Fruit fly (Drosophila melanogaster): ENCODE measurements around the gene MFS3.

MFS3 gene

dm6 chr2L:1143286-1143685 is 285 bp downstream of the MFS3 start:
- no peak for TF ChIP-seq CG15011 (GFP tag; optimal IDR thresholded peaks at IDR 0.05)
- no peak for TF ChIP-seq CG17568 (GFP tag; optimal IDR thresholded peaks at IDR 0.05)
- TF ChIP-seq CG17359 (tag; optimal IDR thresholded peaks at IDR 0.05), result no peak
- TF ChIP-seq CG13894 (tag; optimal IDR thresholded peaks at IDR 0.05), result peak; percentile 44
- no peak for TF ChIP-seq CG32532 (GFP tag; IDR thresholded peaks at IDR 0.05)
- peak; percentile 17 for TF ChIP-seq Ets65A (GFP tag)
- TF ChIP-seq scrt (GFP tag; optimal IDR thresholded peaks at IDR 0.05), result peak; percentile 58
- no peak for TF ChIP-seq CG17328 (GFP tag; IDR thresholded peaks at IDR 0.05)
- peak; percentile 75 for TF ChIP-seq kah (GFP tag; optimal IDR thresholded peaks at IDR 0.05)
- TF ChIP-seq CG14965 (GFP tag; optimal IDR thresholded peaks at IDR 0.05; ENCODE audit: borderline replicate concordance), result no peak
- no peak for TF ChIP-seq lmd (GFP tag; IDR thresholded peaks at IDR 0.05)
- TF ChIP-seq CG9932 (GFP tag; IDR thresholded peaks at IDR 0.05), result no peak
- no peak for TF ChIP-seq CG30403 (GFP tag; optimal IDR thresholded peaks at IDR 0.05)
- no peak for TF ChIP-seq MBD-R2 (GFP tag; IDR thresholded peaks at IDR 0.05)
- TF ChIP-seq D19A (tag; optimal IDR thresholded peaks at IDR 0.05), result peak; percentile 43
- TF ChIP-seq CG42726 (GFP tag; IDR thresholded peaks at IDR 0.05; ENCODE audit: partially characterized antibody), result 0 out of 2 replicates have a peak, but pooled peaks have one; percentile 3
- peak; percentile 87 for TF ChIP-seq ERR (GFP tag; optimal IDR thresholded peaks at IDR 0.05)
- TF ChIP-seq Abd-B (GFP tag; optimal IDR thresholded peaks at IDR 0.05), result no peak
- TF ChIP-seq NFAT (GFP tag; IDR thresholded peaks at IDR 0.05), result no peak
- TF ChIP-seq MESR4 (GFP tag; optimal IDR thresholded peaks at IDR 0.05), result no peak

- TF ChIP-seq Dll (GFP tag; IDR thresholded peaks at IDR 0.05; ENCODE audit: partially characterized antibody) (no peak), gro (GFP tag; optimal IDR thresholded peaks at IDR 0.05) (peak; percentile 38), CG11093 (GFP tag; IDR thresholded peaks at IDR 0.05) (no peak), CG18764 (GFP tag; optimal IDR thresholded peaks at IDR 0.05) (no peak), trem (tag; optimal IDR thresholded peaks at IDR 0.05) (peak; percentile 24), sens (GFP tag) (peak; percentile 93), yki (optimal IDR thresholded peaks at IDR 0.05) (no peak), bsh (GFP tag; optimal IDR thresholded peaks at IDR 0.05) (peak; percentile 7 to 71), Nf-YC (tag; optimal IDR thresholded peaks at IDR 0.05) (no peak), CG1603 (tag; optimal IDR thresholded peaks at IDR 0.05) (peak; percentile 78), wor (GFP tag; IDR thresholded peaks at IDR 0.05) (no peak), Ada2b (GFP tag; IDR thresholded peaks at IDR 0.05) (0 out of 2 replicates have a peak, but pooled peaks have one; percentile 38), schlank (tag; optimal IDR thresholded peaks at IDR 0.05) (peak; percentile 16), Neu2 (GFP tag; optimal IDR thresholded peaks at IDR 0.05; ENCODE audit: borderline replicate concordance) (no peak), ash1 (GFP tag; optimal IDR thresholded peaks at IDR 0.05) (no peak), Sin3A (optimal IDR thresholded peaks at IDR 0.05) (no peak), Hr39 (optimal IDR thresholded peaks at IDR 0.05) (no peak), dmrt11E (tag; optimal IDR thresholded peaks at IDR 0.05) (peak; percentile 47), Oli (tag; optimal IDR thresholded peaks at IDR 0.05) (peak; percentile 68), Sry-β (GFP tag; optimal IDR thresholded peaks at IDR 0.05) (no peak), twi (tag; optimal IDR thresholded peaks at IDR 0.05) (peak; percentile 9), CG34376 (GFP tag; optimal IDR thresholded peaks at IDR 0.05) (no peak), CG6765 (GFP tag; optimal IDR thresholded peaks at IDR 0.05) (no peak), croc (GFP tag; conservative IDR thresholded peaks at IDR 0.05) (peak; percentile 21; the same call in 2 of the 3 replicates), Optix (GFP tag; IDR thresholded peaks at IDR 0.05) (0 out of 3 replicates have a peak, but pooled peaks have one; percentile 43), Kr (GFP tag; optimal IDR thresholded peaks at IDR 0.05) (no peak), abd-A (tag; optimal IDR thresholded peaks at IDR 0.05) (no peak), sc (optimal IDR thresholded peaks at IDR 0.05) (no peak), sc (GFP tag; optimal IDR thresholded peaks at IDR 0.05) (peak; percentile 17), nom (GFP tag; optimal IDR thresholded peaks at IDR 0.05) (no peak)
Observed at dm6 chr2L:1144371-1145360, 1.7 kb downstream of the MFS3 start.
